Fruit fly (Drosophila melanogaster) whole organism, larva: ENCODE data around the gene Vm32E.

ENCODE experiments used
- noc ChIP-seq: fragments of 200-800 bp; sonication (Bioruptor generic); optimal IDR thresholded peaks from 3 replicates; lab custom pipeline; 2019; ENCODE audit warnings: missing biosample characterization, mild to moderate bottlenecking, missing genetic modification characterization, moderate library complexity

Vm32E gene

DNA sequence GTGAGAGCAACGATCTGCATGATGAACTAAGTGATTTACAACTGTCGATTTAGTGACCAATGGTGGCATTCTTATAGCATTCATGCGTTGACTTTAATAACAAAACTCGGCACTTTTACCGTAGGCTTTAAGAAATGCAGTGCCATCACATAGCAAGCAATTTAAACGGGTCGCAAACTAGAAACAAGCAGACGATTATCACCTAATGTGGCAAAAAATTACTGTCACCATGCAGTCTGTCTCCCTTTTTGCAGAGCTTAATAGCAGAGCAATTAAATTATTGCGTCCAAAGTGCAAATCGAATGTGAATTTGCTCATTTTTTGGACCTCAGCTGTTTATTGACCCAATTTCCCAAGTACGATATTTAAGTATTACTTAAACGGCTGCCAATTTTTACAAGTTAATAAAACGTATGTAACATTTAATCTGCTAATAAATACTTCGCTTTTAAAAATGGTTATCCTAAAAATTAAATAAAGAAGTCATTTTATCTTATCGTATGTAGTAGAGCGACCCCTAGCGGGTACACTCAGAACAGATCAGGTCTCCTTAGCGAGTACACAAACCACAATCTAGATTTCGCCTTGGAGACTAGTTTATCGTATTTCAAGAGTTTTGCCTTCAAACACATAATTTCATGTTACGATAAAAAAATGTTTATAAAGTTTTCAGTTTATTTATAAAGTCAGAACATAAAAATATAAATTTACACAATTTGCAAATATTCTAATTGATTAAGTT, at the start of gene Vm32E:
Vm32E (minus strand) TSS at position 51 of the 742 bp plus-strand sequence.
- no peak for TF ChIP-seq noc (tag; lab: Kevin White, UChicago)

DNA sequence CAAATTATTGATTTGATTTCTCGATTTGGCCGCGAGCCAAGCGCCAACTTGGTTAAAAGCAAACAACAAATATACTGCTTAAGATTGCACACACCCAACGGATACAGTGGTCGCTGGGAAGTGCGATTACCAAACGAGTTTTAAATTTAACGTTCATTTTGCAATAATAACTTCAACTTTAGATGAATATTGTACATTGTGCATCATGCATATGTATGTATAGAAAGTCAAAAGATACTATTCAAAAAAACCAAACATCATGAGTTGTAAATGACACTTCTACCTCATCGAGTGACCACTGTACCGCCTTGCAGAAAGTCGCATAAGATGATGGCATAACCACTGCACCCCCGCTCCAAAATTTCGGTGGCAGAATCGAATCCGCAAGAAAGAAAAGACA, 49.3 kb upstream of the Vm32E start:
- no peak for TF ChIP-seq noc (tag; lab: Kevin White, UChicago)

DNA sequence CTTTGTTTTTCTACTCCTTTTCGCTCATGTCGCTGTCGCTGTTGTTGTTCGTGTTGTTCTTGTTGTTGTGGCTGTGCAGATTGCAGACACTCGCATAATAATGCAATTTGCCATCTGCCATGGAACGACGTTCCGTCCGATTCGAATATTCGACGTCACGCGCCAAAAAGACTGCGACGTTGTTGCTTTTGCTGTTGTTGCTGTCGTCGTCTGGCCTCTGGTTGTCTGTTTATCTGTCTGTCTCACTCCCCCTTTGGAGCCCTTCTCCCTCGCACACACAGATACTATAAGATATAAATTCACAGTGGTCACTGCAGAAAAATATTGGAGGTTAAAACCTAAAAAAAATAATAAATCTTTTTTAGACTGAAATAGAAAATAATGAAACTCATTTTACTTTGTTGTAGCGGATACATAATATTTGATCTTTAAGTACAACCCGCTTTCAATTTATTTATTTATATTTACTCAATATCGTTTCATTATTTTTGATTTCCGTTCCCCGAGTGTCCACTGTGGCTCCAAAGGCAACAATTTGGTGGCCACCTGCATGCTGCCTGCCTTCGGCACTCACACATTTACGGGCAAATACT, 48.1 kb upstream of the Vm32E start:
- peak; percentile 41 for TF ChIP-seq noc (tag; lab: Kevin White, UChicago)

DNA sequence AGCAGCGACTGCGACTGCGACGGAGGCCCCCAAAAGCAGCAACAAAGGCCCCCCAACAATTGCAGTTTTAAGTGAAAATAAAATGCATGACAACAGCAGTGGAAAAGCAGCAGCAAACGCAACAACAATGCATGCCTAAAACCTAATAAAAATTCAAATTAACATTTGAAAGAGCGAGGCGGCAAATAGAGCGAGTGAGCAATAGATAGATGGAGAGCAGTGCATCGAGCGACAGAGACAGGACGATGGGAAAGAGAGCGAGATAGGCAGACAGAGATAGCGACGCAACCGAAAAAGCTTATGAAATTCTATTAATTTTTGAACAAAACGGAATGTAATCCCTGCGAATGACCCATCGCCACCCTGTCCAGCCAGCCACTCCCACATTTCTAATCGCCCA, 47.5 kb upstream of the Vm32E start:
- TF ChIP-seq noc (tag; lab: Kevin White, UChicago): no peak

DNA sequence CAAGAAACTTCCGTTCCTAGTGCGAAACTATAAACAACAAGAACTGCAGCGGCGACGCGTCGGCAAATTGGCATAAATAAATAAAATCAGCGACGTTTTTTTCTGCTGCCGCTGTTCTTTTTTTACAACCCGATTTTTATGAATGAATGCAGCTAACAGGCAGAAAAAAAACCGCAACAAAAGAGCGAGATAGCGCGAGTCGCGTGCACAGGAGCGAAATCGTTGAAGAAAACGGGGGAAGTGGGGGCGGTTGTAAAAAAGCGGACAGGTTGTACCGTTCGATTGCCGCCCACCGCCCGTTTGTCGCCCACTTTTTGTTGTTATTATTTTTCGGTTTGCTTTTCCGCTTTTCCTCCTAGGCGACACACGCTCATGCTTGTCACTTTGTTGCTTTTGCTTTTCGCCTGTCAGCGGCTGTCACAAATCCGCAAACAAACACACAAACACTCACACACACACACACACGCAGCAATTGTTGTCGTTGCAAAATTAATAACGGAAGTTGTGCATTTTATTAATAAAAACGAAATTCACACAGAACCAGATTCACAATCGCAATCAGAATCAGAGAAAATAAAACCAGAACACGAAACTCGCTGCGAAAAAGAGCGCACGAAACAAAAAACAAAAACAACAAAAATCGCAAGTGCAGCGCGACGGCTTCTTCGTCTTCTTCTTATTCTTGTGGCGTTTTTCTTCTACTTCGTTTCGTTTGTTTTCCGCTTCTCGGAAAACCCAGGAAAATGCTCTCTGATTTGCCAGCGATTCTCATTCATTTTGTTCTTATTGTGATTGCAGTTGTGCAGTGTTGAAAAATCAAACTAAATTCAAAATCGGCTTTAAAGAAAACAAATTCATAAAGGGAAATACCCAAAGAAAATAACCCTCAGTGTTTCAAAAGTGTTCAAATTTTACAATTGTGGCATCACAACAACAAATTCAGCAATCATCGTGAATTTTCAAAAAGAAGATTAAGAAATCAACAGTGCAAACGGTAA, 39.8 kb upstream of the Vm32E start:
- no peak for TF ChIP-seq noc (tag; lab: Kevin White, UChicago)

DNA sequence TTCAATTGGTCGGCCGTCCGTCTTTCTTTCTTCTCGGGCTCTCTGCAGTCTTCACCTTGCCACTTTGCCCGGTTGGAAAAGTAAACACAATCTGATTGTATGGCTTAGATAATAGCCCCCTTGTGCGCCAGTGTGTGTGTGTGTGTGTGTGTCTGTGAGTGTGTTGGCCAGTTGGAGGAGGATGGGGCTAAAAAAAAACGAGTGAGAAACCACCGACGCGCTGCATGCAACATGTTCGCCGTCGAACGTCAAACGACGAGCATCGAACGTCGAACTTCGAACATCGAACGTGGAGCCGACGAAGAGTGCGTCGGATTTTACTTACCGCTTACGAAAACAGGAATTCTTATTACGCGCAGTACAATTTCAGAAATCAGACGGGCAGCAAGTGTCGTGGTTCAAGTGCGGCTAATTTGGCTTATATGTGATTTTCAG, 38.9 kb upstream of the Vm32E start, which contains the start of gene ab:
ab (plus strand) TSS at position 355 of the 435 bp plus-strand sequence.
- TF ChIP-seq noc (tag; lab: Kevin White, UChicago): no peak

DNA sequence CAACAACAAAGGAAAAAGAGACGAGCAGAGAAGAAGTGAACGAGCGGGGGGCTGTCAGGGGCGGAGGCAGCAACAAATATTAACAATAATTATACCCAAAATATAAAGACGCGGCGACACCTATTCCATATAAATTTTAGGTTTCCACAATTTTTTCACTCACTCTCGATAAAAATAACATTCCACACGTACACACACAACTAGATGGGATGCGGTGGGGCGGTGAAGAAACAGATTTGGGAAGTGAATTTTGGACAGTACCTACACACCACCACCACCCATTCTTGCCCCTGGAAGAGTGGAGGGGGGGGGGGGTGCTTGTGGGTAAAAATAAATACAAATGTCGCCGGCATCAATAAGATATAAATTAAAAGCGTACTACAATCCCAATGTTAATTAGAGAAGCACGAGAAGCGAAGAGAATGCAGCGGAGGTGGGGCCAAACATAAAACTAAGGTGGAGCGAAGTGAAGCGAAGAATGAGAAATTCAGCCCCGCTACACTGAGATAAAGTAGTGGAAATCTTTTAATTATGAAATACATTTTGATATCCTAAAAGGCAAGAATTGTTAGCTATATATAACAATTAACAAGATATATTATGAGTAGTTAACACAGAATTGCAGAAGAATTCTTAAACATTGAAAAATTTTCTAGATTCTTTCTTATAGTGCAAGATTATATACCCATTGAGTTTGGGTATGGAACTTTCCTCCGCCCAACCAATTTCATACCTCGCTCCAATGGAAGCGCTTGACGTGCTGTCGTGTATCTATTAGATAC, 37.3 kb upstream of the Vm32E start:
- no peak for TF ChIP-seq noc (tag; lab: Kevin White, UChicago)

DNA sequence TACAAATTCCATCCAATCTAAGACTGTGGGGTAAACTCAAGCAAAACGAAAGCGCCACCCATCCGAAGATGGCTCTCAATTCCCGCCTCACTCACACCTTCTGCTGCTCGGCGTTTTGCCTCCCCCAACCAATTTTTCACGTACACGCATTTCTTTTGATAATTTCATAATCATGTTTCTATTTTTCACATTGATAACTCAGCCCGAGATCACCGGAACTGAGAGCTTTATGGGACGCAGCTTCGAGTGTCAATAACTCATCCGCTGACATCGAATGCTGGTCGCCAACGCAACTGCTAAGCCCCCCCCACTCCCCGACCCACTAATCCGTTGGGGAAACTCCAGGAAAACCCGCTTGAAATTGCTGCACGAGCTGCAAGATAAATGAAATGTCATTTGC, 36.0 kb upstream of the Vm32E start:
- no peak for TF ChIP-seq noc (tag; lab: Kevin White, UChicago)

DNA sequence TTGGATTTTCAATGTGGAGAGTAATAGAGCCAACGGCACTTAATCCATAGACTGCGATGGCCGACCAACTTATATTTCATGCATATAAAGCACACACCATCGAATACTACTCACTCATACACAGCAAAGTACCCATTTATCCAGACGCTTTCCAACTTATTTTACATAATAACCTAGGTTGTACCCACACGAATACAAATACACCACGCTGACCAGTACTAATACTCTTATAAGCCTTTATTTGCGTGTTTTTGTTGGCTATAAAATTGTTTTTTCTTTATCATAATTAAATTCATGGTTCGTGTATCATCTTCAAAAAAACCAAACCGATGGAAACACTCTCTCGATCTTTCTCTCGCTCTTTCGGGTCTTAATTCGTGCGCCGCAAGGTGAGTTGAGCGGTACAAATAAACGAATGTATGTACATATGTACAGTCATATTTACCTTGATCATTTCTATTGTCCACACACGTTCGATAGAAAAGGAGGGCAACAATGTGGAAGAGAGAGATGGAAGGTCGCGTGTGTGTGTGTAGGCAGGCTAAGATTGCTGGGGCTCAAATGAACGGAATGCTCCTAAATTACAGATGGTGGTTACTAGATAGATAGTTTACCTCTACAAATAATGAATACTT, 35.3 kb upstream of the Vm32E start:
- no peak for TF ChIP-seq noc (tag; lab: Kevin White, UChicago)

DNA sequence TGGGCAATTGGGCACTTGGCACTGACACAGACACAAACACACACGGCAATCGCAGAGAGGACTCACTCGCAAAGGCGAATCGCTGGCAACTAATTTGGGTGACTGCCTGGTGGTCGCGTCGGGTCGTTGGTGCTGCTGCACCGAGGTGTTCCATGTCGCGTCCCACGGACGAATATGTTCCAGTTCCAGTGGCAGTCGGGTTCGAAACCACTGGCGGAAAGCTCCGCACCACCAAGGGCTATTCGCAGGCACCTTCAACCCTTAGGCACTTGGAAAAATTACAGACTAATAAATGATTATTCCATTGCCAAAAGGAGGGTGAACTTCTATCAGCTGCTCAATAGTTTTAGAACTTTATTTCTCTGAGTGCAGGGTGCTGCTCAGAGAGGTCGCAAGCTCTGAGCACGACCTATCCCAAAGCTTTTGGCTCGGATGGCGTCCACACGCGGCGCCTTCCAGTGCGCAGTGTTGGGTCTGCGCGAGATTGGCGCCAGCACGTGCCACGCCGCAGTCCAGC, 32.1 kb upstream of the Vm32E start, which contains the start of gene Ca-beta:
Ca-beta (minus strand) TSS at position 51 of the 517 bp plus-strand sequence.
- TF ChIP-seq noc (tag; lab: Kevin White, UChicago): no peak

DNA sequence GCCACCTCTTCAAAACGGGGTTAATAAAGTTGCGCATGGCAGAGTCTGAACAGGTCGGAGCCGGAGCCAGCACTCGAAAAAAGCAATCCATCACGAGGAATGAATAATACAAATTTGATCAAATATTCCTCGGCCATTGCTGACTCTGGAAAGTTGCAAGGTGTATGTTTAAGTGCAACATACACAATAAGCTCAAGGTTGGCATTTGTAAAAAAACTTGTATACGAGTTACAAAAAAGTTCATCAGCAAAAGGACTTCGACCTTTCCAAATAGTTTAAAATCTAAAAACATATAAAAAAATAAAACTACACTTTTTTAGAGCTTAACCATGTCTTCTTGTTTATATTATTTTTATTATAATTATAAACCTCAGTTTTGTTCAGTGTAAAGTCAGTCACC, 29.3 kb upstream of the Vm32E start:
- no peak for TF ChIP-seq noc (tag; lab: Kevin White, UChicago)

DNA sequence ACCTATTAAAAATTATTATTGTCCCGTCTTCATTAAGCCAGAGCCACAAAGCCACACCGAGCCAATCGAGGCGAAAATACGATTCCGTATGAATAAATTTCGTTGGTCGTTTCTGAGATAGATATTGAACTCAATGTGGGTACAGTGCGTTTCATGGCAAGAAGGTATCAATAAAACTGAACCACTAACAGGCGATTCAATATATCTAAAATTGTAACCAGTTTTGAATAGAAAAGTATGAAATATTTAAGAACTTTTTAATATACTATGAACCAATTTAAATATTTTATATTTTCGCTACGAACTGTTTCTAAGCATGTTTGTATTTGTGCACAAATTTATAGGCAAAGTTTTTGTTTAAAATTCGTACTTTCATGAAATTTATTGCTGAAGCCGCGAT, 27.6 kb upstream of the Vm32E start:
- peak; percentile 91 for TF ChIP-seq noc (tag; lab: Kevin White, UChicago)

DNA sequence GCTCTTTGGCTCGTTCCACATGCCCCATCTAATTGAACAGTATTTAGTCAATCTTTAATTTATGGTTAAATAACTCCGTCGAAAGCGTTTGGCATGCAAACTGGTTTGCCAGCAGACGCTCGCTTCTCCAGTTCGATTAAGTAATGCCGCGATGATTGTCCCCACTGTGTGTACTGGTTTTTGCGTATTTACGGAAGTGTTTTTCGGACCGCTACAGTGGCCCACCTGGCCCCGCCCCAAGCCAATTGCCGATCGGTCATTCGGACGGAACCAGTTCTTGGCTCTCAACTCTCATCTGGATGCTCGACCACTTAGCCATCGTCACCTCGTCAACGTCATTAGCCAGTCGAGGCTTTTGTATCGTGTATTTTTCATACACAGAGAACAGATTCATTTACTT, 25.3 kb upstream of the Vm32E start:
- no peak for TF ChIP-seq noc (tag; lab: Kevin White, UChicago)

DNA sequence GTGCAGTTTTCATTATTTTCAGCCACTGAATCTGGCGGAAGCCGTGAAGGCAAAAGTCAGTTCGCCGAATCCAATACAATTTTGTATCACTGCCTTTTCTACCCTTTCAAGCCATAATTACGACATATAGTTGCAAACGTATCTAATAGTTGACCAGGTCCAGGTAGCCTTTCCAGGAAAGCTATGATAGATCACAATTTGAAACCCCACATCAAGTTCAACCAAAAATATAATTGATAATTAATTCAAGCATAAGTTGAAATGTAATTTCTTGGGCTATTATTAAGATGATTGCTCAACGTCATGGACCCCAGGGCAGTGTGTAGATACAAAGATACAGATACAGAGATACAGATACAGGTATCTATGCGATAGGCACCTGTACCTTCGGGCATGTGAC, 24.8 kb upstream of the Vm32E start:
- TF ChIP-seq noc (tag; lab: Kevin White, UChicago): no peak
